Fruit fly (Drosophila melanogaster) ovary, adult (tissue): ENCODE results near the gene Cdep.

ENCODE experiments used
- CG17801 ChIP-seq: fragments of 200-800 bp; optimal IDR thresholded peaks from 2 replicates; lab custom pipeline; 2019; ENCODE audit warnings: missing biosample characterization, mild to moderate bottlenecking, missing genetic modification characterization, moderate library complexity; ENCODE audit not compliant: partially characterized antibody

Cdep gene

dm6 chr3R:4974514-4975314 is 64.4 kb downstream of the Cdep start:
- TF ChIP-seq CG17801 (GFP tag; lab: Kevin White, UChicago) = no peak

DNA sequence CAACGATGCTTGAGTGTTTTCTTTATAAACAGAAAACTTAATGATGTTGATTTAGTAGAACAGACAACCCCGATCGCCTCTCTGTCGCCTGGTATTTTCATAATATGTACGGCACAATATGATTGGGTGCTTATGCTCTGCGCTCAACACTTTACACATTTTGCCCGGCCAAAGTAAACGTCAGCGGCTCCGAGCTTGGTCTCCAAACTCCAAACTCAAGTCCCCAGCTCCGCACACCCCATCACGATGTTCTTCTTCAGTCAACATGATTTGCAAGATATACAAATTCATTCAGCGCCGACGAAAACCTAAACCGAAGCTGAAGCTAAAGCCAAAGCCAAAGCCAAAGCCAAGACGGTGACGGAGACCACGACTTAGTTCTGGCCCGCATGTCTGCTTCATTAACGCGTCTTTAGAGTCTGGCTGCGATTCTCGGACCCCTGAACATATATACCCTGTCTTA is 65.0 kb downstream of the Cdep start:
- no peak for TF ChIP-seq CG17801 (GFP tag; lab: Kevin White, UChicago)

DNA sequence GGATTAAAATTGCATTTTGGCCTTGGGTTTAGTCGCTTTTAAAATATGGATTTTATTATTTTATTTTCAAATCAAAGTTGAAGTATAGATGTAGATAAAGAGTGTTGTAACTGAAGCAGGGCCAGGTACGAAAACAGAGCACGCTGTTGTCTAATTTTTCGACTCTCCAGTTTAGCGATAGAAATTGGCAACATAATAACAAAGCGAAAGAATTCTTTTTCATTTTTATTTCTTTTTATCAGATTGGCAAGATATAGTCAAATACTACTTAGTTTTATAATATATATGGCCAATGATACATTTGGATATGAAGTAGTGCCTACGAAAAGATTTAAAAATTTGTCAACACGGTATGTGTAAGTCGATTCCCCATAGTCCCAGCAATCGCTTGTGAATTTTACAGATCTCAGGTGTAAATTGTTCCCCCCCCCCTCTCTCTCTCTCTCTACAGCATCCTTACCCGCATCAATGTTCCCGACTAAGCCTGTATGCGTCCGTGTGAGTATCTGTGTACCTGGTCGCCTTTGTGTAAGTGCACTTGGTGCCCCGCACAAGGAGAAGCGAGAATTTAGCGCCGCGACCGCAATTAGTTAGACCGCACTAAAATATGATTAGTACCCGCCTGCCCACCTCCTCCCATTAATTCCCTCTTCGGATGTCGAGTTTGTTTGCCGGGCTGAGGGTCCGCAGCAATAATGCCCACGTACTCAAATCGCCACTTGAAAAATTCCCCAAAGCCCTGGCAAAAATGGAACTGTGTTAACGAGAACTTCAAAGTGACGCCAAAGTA is 65.7 kb downstream of the Cdep start:
- no peak for TF ChIP-seq CG17801 (GFP tag; lab: Kevin White, UChicago)

DNA sequence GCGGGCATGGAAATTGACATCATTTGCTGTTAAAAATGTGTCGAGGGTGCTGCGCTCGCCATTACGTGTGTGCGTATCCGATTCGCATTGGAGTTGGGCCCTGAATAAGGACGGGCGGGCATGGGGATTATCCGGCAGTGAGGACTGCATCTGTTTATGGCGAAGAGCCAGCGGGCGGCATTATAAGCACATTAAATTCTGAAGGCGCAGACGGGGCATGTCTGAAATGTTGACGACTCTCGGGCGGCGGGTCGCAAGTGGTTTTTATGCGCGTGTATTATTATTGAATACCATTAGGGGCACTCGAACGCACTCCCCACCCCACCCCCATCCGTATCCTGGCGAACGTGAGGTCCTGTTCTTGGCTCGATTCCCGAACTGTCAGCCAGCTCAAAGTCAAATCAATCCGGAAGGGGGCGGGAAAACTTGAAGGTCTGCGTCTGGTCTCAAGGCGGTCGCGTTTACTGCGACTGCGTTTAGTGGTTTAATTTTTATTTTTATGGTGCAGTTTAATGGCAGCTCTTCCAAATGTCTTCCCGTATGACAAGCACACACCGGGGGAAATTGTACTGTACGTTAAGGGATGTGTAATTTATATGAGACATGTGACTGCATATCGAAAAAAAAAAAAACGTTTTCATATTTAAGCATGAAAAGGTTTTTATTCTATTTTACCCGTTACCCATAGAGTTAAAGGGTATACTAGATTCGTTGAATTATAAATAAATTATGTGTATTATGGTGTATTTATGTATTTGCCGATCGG is 68.1 kb downstream of the Cdep start:
- no peak for TF ChIP-seq CG17801 (GFP tag; lab: Kevin White, UChicago)

DNA sequence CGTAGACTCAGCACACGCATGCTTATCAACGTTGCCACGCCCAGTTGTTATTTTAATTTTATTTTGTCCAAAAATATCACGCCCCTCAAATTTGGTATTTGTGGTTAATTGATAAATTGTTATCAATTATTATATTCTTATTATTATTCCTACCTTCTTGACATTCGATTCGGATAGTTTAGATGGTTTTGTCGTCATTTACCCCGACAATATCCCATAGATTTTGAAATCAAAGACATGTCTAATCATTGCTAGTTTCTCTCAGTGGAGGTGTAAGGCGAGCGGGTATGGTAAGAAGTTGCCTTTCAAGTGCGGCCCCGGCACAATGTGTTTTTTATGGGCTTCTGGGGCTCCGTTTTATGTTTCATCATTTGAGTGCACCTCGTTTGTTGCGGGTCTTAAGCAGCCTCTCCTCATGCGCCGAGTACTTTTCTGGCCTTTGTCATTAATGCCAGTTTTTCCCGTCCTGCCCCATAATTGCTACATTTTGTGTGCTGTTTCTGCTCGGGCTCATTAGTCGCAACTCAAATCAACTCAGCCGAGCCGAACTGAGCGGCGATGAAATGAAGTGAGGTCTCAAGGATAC is 68.9 kb downstream of the Cdep start:
- no peak for TF ChIP-seq CG17801 (GFP tag; lab: Kevin White, UChicago)

DNA sequence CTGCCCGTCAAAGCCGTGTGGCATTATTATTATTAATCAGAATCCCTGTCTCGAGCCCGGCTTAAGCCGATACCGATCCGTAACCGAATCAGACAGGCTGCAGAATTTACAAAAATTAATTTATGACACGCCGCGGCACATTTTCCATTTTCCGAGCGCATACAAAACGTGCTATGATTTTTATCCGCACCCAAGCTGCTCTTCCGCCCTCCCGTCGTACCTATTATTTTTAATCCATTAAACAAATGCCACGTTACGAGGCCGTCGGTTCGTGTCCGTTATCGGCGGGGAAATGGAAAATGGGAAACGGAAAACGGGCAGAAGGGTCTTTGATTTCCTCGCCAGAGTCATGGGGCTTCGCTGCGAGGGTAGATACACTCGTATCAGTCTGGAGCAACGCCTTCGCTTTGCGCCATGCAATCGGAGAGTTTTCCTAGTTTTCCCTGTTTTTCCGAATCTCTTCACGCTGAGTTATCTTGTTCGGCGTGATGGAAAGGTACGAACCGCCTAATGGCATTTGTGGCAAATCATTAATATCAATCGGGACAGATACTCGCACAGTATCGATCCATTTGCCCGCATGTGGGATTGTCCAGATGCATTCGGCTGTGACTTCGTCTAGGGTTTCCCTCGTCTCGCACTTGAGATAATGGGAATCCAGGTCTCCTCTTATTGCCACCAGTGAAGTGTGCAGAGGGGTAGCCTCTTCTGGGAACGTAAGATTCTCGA is 69.9 kb downstream of the Cdep start:
- no peak for TF ChIP-seq CG17801 (GFP tag; lab: Kevin White, UChicago)

DNA sequence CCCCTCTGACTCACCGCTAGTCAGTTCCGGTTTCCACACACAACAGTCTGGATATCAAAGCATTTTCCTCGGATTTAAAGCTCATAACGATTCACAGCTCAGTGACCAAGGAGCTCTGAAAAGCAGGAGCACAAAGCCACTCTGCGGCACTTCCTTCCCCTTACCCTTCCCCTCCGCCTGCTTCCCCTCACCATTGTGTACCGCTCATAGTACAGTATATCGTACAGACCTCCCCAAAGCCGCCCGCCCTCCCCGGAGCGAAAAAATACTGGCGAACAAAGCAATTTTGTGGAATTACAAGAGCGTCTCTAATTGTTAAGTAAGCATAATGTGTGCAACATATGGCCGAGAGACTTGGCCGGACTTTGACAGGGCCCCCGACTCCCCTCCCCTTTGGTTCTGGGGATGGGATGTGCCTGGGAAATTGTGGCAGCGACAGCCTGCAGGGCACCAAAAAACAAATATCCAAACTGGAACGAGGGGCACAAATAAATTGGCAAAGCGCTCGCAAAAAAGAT is 70.8 kb downstream of the Cdep start:
- no peak for TF ChIP-seq CG17801 (GFP tag; lab: Kevin White, UChicago)

dm6 chr3R:4984132-4984531 is 73.8 kb downstream of the Cdep start, which contains the start of gene CG14662:
Gene CG14662 (minus strand): TSS chr3R:4984232.
- no peak for TF ChIP-seq CG17801 (GFP tag; lab: Kevin White, UChicago)

dm6 chr3R:4984688-4985087 is 74.3 kb downstream of the Cdep start:
- TF ChIP-seq CG17801 (GFP tag; lab: Kevin White, UChicago) = no peak

DNA sequence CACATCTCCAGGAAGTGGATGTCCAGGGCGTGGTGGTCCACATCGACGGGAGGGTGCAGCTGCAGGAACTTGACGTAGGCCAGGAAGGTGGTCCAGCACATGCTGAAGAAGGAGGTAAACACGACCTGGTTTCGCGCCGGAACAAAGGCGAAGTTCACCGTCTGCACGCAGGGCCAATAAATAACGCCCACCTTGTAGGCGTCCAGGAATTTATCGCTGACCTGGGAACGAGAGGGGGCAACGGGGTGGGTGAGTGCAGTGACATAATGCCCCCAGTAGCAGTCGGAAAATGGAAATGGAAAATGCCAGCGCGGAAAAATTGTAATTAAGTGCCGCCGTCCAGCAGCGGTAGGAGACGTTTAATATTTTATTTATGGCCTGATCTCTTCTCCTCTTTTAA is 76.3 kb downstream of the Cdep start:
- TF ChIP-seq CG17801 (GFP tag; lab: Kevin White, UChicago) = no peak

- no peak for TF ChIP-seq CG17801 (GFP tag; lab: Kevin White, UChicago)
Observed at dm6 chr3R:4987408-4987807, 77.1 kb downstream of the Cdep start.

- TF ChIP-seq CG17801 (GFP tag; lab: Kevin White, UChicago) = no peak
Observed at dm6 chr3R:4989150-4990017, 79.0 kb downstream of the Cdep start.

DNA sequence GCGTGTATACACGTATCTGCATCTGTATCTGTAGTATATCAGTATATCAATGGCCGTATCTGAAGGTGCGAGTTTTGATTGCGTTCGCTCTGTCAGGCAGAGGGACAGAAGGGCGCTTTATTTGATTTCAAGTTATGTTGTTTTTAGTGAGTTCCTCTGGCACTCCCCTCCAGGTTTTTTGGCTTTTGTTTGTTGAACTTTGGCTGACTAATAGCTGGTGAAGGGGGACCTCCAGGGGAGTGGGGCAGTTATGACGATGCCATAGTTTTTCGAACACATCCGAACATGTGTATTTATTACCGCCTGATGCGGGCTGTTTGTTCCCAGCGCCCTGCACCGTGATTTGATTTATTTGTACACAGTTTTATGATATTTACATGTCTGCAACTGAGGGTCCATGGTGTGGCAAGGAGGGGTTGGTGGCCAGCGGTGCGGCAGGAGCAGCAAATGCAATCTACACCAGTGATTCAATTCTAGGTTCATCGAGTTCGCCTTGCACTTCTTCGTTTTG is 81.9 kb downstream of the Cdep start:
- no peak for TF ChIP-seq CG17801 (GFP tag; lab: Kevin White, UChicago)
